Worm (Caenorhabditis elegans) whole organism, early embryonic: ENCODE measurements around the gene Y38H8A.7.

Source experiments
- B0310.2 ChIP-seq: sonication (generic microtip); optimal IDR thresholded peaks from 2 replicates; lab custom pipeline; 2016; ENCODE audit warnings: mild to moderate bottlenecking, missing genetic modification characterization, missing compliant biosample characterization
- F13C5.2 ChIP-seq: sonication (generic microtip); optimal IDR thresholded peaks from 2 replicates; lab custom pipeline; 2017; ENCODE audit warnings: mild to moderate bottlenecking, missing genetic modification characterization, inconsistent platforms, missing compliant biosample characterization
- ama-1 ChIP-seq: fragments of 150-350 bp; optimal IDR thresholded peaks from 2 replicates; lab custom pipeline; 2014
- ceh-36 ChIP-seq: sonication (generic microtip); optimal IDR thresholded peaks from 2 replicates; lab custom pipeline; 2016; ENCODE audit warnings: missing genetic modification characterization, inconsistent platforms, missing compliant biosample characterization
- ets-7 ChIP-seq: sonication (generic microtip); optimal IDR thresholded peaks from 2 replicates; lab custom pipeline; 2016; ENCODE audit warnings: missing genotype, missing genetic modification characterization, missing compliant biosample characterization
- flt-1 ChIP-seq: fragments of 200-800 bp; sonication (Bioruptor generic); IDR thresholded peaks from 2 replicates; pipeline ENCODE4 v1.3.6; 2022; ENCODE audit warnings: missing genetic modification characterization, missing compliant biosample characterization
- hmg-4 ChIP-seq: fragments of 200-800 bp; sonication (Bioruptor generic); optimal IDR thresholded peaks from 2 replicates; lab custom pipeline; 2018; ENCODE audit warnings: mild to moderate bottlenecking, missing genetic modification characterization, missing compliant biosample characterization
- hnd-1 ChIP-seq: sonication (generic microtip); optimal IDR thresholded peaks from 2 replicates; lab custom pipeline; 2016; ENCODE audit warnings: missing genetic modification characterization, missing compliant biosample characterization
- pes-1 ChIP-seq: fragments of 200-800 bp; sonication (Bioruptor generic); IDR thresholded peaks from 2 replicates; pipeline ENCODE4 v1.3.6; 2022; ENCODE audit warnings: missing genetic modification reagents, missing genetic modification characterization, missing compliant biosample characterization
- scrt-1 ChIP-seq: fragments of 200-800 bp; sonication (Bioruptor generic); IDR thresholded peaks from 2 replicates; pipeline ENCODE4 v1.3.6; 2022; ENCODE audit warnings: missing genetic modification characterization, missing compliant biosample characterization
- sea-1 ChIP-seq: fragments of 200-800 bp; sonication (Bioruptor generic); conservative IDR thresholded peaks from 2 replicates; pipeline ENCODE4 v1.3.6; 2022; ENCODE audit warnings: missing genetic modification characterization, missing compliant biosample characterization
- tbx-11 ChIP-seq: fragments of 200-800 bp; sonication (Bioruptor generic); IDR thresholded peaks from 2 replicates; pipeline ENCODE4 v1.3.6; 2022; ENCODE audit warnings: missing genetic modification characterization, missing compliant biosample characterization

DNA sequence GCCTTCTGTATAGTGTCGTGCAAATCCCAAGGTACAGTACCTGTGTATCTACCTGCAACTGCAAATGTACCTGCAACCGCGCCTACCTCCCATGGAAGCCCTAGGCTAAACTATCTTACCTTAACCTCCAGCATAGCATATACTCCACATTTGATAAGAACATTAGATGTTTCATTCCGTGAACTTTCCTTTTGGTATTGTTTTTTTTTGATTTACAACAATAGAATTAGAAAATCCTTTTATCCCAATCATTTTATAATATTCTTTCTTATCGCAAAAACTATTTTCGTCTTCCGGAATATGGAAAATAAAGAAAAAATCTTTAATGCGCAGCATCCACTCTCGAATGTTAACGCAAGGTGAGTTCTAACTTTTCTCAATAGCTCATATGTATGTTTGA lies 18.8 kb downstream of the Y38H8A.7 start, which contains the start of gene Y38H8A.2:
- no peak for TF ChIP-seq ama-1 (lab: Kevin White, UChicago)
- TF ChIP-seq pes-1 (GFP tag; lab: Robert Waterston, UW): no peak
- TF ChIP-seq scrt-1 (GFP tag; lab: Robert Waterston, UW): no peak
- TF ChIP-seq ceh-36 (tag; lab: Kevin White, UChicago): no peak
- no peak for TF ChIP-seq hnd-1 (tag; lab: Kevin White, UChicago)
- no peak for TF ChIP-seq hmg-4 (GFP tag; lab: Kevin White, UChicago)
- TF ChIP-seq sea-1 (GFP tag; lab: Robert Waterston, UW): no peak
- no peak for TF ChIP-seq flt-1 (GFP tag; lab: Robert Waterston, UW)
- no peak for TF ChIP-seq B0310.2 (tag; lab: Kevin White, UChicago)
- no peak for TF ChIP-seq ets-7
- no peak for TF ChIP-seq tbx-11 (GFP tag; lab: Robert Waterston, UW)
- no peak for TF ChIP-seq F13C5.2 (tag; lab: Kevin White, UChicago)
